Worm (Caenorhabditis elegans): Measurements from ENCODE around the gene F57B9.8.

Gene F57B9.8

DNA sequence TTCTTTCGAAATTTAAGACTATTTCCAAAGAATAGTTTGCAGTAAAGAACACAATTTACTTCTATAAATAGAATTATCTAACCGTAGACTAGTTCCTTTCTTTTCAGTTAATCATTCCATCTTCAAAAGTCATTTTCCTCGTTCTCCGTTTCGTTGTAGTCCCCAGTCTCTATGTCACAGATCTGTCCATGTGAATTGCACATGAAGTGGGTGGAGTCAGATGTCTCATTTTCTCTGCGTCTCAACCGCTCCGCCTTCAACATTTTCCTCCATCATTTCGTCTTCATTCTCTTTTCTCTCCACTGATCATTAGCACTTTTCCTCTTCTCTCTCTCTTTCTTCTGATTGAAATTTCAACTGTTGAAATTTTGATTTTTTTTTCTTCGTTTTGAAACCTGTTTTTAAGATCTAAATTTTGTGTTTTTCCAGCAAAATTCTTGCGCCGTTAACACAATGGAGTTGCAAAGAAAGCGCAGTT is 37.5 kb downstream of the F57B9.8 start, which contains the start of gene T07E3.4 (continued):
- TF ChIP-seq nhr-25 (tag; optimal IDR thresholded peaks at IDR 0.05; ENCODE audit: borderline replicate concordance, insufficient read depth) (no peak), T20F7.1 (GFP tag; optimal IDR thresholded peaks at IDR 0.05) (peak; percentile 60), ztf-7 (tag; optimal IDR thresholded peaks at IDR 0.05) (peak; percentile 48), R02D3.7 (tag; optimal IDR thresholded peaks at IDR 0.05) (no peak), mes-2 (tag; optimal IDR thresholded peaks at IDR 0.05; ENCODE audit: poor library complexity, severe bottlenecking) (peak; percentile 66), pqm-1 (tag; optimal IDR thresholded peaks at IDR 0.05) (no peak), duxl-1 (tag; optimal IDR thresholded peaks at IDR 0.05; ENCODE audit: poor library complexity) (no peak), tra-1 (GFP tag; IDR thresholded peaks at IDR 0.05) (peak; percentile 32; the same call in 1 of the 2 replicates), unc-130 (GFP tag; optimal IDR thresholded peaks at IDR 0.05) (no peak), fkh-10 (GFP tag; optimal IDR thresholded peaks at IDR 0.05) (no peak), ceh-82 (tag; optimal IDR thresholded peaks at IDR 0.05) (no peak), nhr-42 (GFP tag; IDR thresholded peaks at IDR 0.05) (no peak), Y48G9A.11 (GFP tag; IDR thresholded peaks at IDR 0.05) (no peak), hlh-11 (tag; optimal IDR thresholded peaks at IDR 0.05) (peak; percentile 93), F26F4.8 (GFP tag; conservative IDR thresholded peaks at IDR 0.05) (no peak), sdz-12 (GFP tag; optimal IDR thresholded peaks at IDR 0.05) (no peak), unc-62 (GFP tag; optimal IDR thresholded peaks at IDR 0.05 in 1 of 2) (peak in 1 of 2 experiments; percentile 90), unc-62 (tag; optimal IDR thresholded peaks at IDR 0.05) (no peak), attf-4 (tag; optimal IDR thresholded peaks at IDR 0.05) (no peak), daf-12 (tag; optimal IDR thresholded peaks at IDR 0.05) (no peak)

DNA sequence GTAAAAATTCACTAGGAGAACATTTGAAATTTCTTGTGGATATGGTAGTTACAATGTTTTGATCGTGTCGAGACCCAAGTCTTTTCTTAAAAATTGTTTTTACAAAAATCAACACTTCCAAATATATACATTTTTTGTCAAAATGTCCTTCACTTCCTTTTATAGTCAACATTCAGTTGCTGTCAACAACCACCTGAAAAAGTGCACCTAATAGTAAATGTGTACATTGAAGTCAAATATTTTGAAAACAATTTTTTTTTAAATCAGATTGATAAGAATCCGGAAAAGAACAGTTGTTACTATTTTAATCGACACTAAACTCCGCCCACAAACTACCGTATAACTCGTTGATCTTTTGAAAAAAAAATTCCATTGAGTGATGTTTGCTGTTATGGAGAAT is 39.4 kb downstream of the F57B9.8 start:
- TF ChIP-seq daf-16 (GFP tag; optimal IDR thresholded peaks at IDR 0.05), result no peak
- TF ChIP-seq daf-16 (tag; optimal IDR thresholded peaks at IDR 0.05), result peak; percentile 93
- peak; percentile 55 for TF ChIP-seq aha-1 (tag)
- no peak for TF ChIP-seq nhr-48 (tag; optimal IDR thresholded peaks at IDR 0.05)

DNA sequence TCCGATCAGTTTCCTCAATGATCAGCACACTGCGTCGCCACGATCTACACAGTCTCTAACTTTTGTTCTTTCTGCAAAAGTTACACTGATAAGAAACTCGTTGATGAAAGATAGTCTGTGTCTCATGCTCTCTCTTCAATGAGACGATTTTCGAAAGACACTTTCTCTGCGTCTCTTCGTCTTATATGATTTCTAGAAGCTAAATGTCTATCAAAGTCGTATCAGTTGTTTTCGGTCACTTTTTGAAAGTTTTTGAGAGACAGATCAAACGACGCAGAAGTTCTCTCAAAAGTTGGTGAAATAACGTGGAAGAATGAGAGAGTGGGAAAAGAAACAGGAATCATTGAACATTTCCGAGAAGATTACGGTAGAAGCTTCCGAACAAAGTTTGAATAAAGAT is 40.0 kb downstream of the F57B9.8 start:
- peak; percentile 40 for TF ChIP-seq mxl-3 (GFP tag; optimal IDR thresholded peaks at IDR 0.05)
- peak; percentile 17 for TF ChIP-seq nhr-76 (tag; optimal IDR thresholded peaks at IDR 0.05)
- TF ChIP-seq mep-1 (tag; optimal IDR thresholded peaks at IDR 0.05), result peak; percentile 65
- no peak for TF ChIP-seq Y5F2A.4 (GFP tag; optimal IDR thresholded peaks at IDR 0.05)
- TF ChIP-seq zag-1 (tag; optimal IDR thresholded peaks at IDR 0.05), result no peak
- no peak for TF ChIP-seq spr-3 (GFP tag; optimal IDR thresholded peaks at IDR 0.05)
- TF ChIP-seq ceh-44 (GFP tag; IDR thresholded peaks at IDR 0.05), result no peak
- no peak for TF ChIP-seq fos-1 (tag; optimal IDR thresholded peaks at IDR 0.05)
- TF ChIP-seq hlh-30 (tag; optimal IDR thresholded peaks at IDR 0.05; ENCODE audit: insufficient read depth), result peak; percentile 75
- no peak for TF ChIP-seq mdt-29 (GFP tag; IDR thresholded peaks at IDR 0.05)
- TF ChIP-seq ces-1 (GFP tag; optimal IDR thresholded peaks at IDR 0.05), result no peak
- TF ChIP-seq daf-8 (GFP tag; IDR thresholded peaks at IDR 0.05), result no peak
- TF ChIP-seq nhr-48 (tag; optimal IDR thresholded peaks at IDR 0.05), result peak; percentile 83
- no peak for TF ChIP-seq nhr-41 (GFP tag; IDR thresholded peaks at IDR 0.05)
- TF ChIP-seq spr-1 (tag; optimal IDR thresholded peaks at IDR 0.05), result peak; percentile 40
- TF ChIP-seq hlh-11 (tag; optimal IDR thresholded peaks at IDR 0.05), result peak; percentile 95
- TF ChIP-seq zip-2 (tag; optimal IDR thresholded peaks at IDR 0.05), result no peak
- TF ChIP-seq nhr-111 (GFP tag; optimal IDR thresholded peaks at IDR 0.05), result no peak
- 0 out of 2 replicates have a peak, but pooled peaks have one; percentile 24 for TF ChIP-seq lim-7 (GFP tag; IDR thresholded peaks at IDR 0.05)
- TF ChIP-seq ZK337.2 (GFP tag; IDR thresholded peaks at IDR 0.05), result no peak
- peak; percentile 49 for TF ChIP-seq lin-38 (GFP tag; IDR thresholded peaks at IDR 0.05)
- peak; percentile 14 for TF ChIP-seq dpl-1 (GFP tag; optimal IDR thresholded peaks at IDR 0.05)
- TF ChIP-seq nhr-28 (tag; optimal IDR thresholded peaks at IDR 0.05), result peak; percentile 89
- no peak for TF ChIP-seq tag-97 (GFP tag; IDR thresholded peaks at IDR 0.05)
- no peak for TF ChIP-seq madf-9 (GFP tag; conservative IDR thresholded peaks at IDR 0.05)
- peak; percentile 38; the same call in 1 of the 2 replicates for TF ChIP-seq hmg-1.1 (GFP tag; IDR thresholded peaks at IDR 0.05)
- no peak for TF ChIP-seq set-16 (GFP tag; IDR thresholded peaks at IDR 0.05)
- no peak for TF ChIP-seq Y75B8A.6 (GFP tag; IDR thresholded peaks at IDR 0.05)
- TF ChIP-seq pqm-1 (tag; optimal IDR thresholded peaks at IDR 0.05), result peak; percentile 46

All from whole organism, L4 larva.